Fruit fly (Drosophila melanogaster) whole organism, embryonic: ENCODE results near the gene CG5850.
A peak's percentile ranks its signal among the peaks of the same experiment; 100 is the strongest.

ENCODE experiments used
- ATbp ChIP-seq: fragments of 200-800 bp; sonication (Bioruptor generic); optimal IDR thresholded peaks from 2 replicates; lab custom pipeline; 2017; ENCODE audit warnings: missing biosample characterization, mild to moderate bottlenecking, missing genetic modification characterization, missing genetic modification reagents
- Awh ChIP-seq: fragments of 200-800 bp; sonication (Bioruptor generic); IDR thresholded peaks from 2 replicates; pipeline ENCODE4, ENCODE4 v1.3.6; 2022; ENCODE audit warnings: missing biosample characterization, missing genetic modification characterization
- Blimp-1 ChIP-seq: fragments of 200-800 bp; sonication (Bioruptor generic); optimal IDR thresholded peaks from 3 replicates; lab custom pipeline; 2018; ENCODE audit warnings: missing biosample characterization, missing genetic modification characterization, mild to moderate bottlenecking, moderate library complexity, missing genetic modification reagents
- CG11085 ChIP-seq: fragments of 200-800 bp; sonication (Bioruptor generic); IDR thresholded peaks from 2 replicates; pipeline ENCODE4 v1.3.6; 2022; ENCODE audit warnings: missing biosample characterization, missing genetic modification characterization
- CG11456 ChIP-seq: fragments of 200-800 bp; sonication (Bioruptor generic); IDR thresholded peaks from 3 replicates; pipeline ENCODE4 v1.3.6; 2022; ENCODE audit warnings: missing biosample characterization, missing genetic modification characterization
- CG11504 ChIP-seq: fragments of 200-800 bp; sonication (Bioruptor generic); optimal IDR thresholded peaks from 3 replicates; lab custom pipeline; 2019; ENCODE audit warnings: missing biosample characterization, mild to moderate bottlenecking, missing genetic modification characterization, moderate library complexity
- CG11695 ChIP-seq: fragments of 200-800 bp; sonication (Bioruptor generic); IDR thresholded peaks from 3 replicates; pipeline ENCODE4 v1.3.6; 2022; ENCODE audit warnings: missing biosample characterization, missing genetic modification characterization
- CG1233 ChIP-seq: fragments of 200-800 bp; sonication (Bioruptor generic); optimal IDR thresholded peaks from 4 replicates; lab custom pipeline; 2018; ENCODE audit warnings: missing biosample characterization, mild to moderate bottlenecking, missing genetic modification characterization
- CG14014 ChIP-seq: fragments of 200-800 bp; sonication (Bioruptor generic); IDR thresholded peaks from 2 replicates; pipeline ENCODE4 v1.3.6; 2022; ENCODE audit warnings: missing biosample characterization, missing genetic modification characterization
- CG14050 ChIP-seq: fragments of 200-800 bp; sonication (Bioruptor generic); IDR thresholded peaks from 3 replicates; pipeline ENCODE4 v1.3.6; 2022; ENCODE audit warnings: missing biosample characterization, missing genetic modification characterization
- CG14667 ChIP-seq: fragments of 200-800 bp; sonication (Bioruptor generic); IDR thresholded peaks from 2 replicates; pipeline ENCODE4 v1.3.6; 2022; ENCODE audit warnings: missing biosample characterization, missing genetic modification characterization
- CG14710 ChIP-seq: fragments of 200-800 bp; sonication (Bioruptor generic); optimal IDR thresholded peaks from 3 replicates; lab custom pipeline; 2019; ENCODE audit warnings: missing biosample characterization, mild to moderate bottlenecking, missing genetic modification characterization, moderate library complexity
- CG16813 ChIP-seq: fragments of 200-800 bp; sonication (Bioruptor generic); IDR thresholded peaks from 3 replicates; pipeline ENCODE4 v1.3.6; 2022; ENCODE audit warnings: missing biosample characterization, missing genetic modification characterization; ENCODE audit not compliant: partially characterized antibody
- CG2712 ChIP-seq: fragments of 200-800 bp; optimal IDR thresholded peaks from 3 replicates; lab custom pipeline; 2019; ENCODE audit warnings: missing biosample characterization, mild to moderate bottlenecking, missing genetic modification characterization, moderate library complexity
- CG30403 ChIP-seq: fragments of 200-800 bp; sonication (Bioruptor generic); optimal IDR thresholded peaks from 3 replicates; lab custom pipeline; 2016; ENCODE audit warnings: missing biosample characterization, missing genetic modification characterization
- CG31224 ChIP-seq: fragments of 200-800 bp; sonication (Bioruptor generic); IDR thresholded peaks from 2 replicates; pipeline ENCODE4 v1.3.6; 2022; ENCODE audit warnings: missing biosample characterization, missing genetic modification characterization
- CG32772 ChIP-seq: fragments of 200-800 bp; sonication (Bioruptor generic); IDR thresholded peaks from 2 replicates; pipeline ENCODE4 v1.3.6; 2022; ENCODE audit warnings: missing biosample characterization, missing genetic modification characterization
- CG34422 ChIP-seq: fragments of 200-800 bp; sonication (Bioruptor generic); IDR thresholded peaks from 3 replicates; pipeline ENCODE4 v1.3.6; 2022; ENCODE audit warnings: missing biosample characterization, missing genetic modification characterization
- CG8478 ChIP-seq: fragments of >200 bp; optimal IDR thresholded peaks from 2 replicates; lab custom pipeline; 2018
- Dad ChIP-seq: fragments of 200-800 bp; sonication (Bioruptor generic); optimal IDR thresholded peaks from 3 replicates; lab custom pipeline; 2016; ENCODE audit warnings: missing biosample characterization, missing genetic modification characterization
- Doc3 ChIP-seq: fragments of 200-800 bp; sonication (Bioruptor generic); IDR thresholded peaks from 3 replicates; pipeline ENCODE4 v1.3.6; 2022; ENCODE audit warnings: missing biosample characterization, missing genetic modification characterization; ENCODE audit not compliant: partially characterized antibody
- Drgx ChIP-seq: fragments of 200-800 bp; sonication (Bioruptor generic); IDR thresholded peaks from 2 replicates; pipeline ENCODE4 v1.3.6; 2022; ENCODE audit warnings: missing biosample characterization, missing genetic modification characterization
- Fer1 ChIP-seq: fragments of 200-800 bp; sonication (Bioruptor generic); optimal IDR thresholded peaks from 2 replicates; lab custom pipeline; 2017; ENCODE audit warnings: missing biosample characterization, mild to moderate bottlenecking, missing genetic modification characterization
- H15 ChIP-seq: fragments of 200-800 bp; sonication (Bioruptor generic); IDR thresholded peaks from 3 replicates; pipeline ENCODE4 v1.3.6; 2022; ENCODE audit warnings: missing biosample characterization, missing genetic modification characterization
- Hand ChIP-seq: fragments of 200-800 bp; sonication (Bioruptor generic); optimal IDR thresholded peaks from 2 replicates; lab custom pipeline; 2017; ENCODE audit warnings: mild to moderate bottlenecking, missing biosample characterization, missing genetic modification reagents, missing genetic modification characterization
- Hmx ChIP-seq: fragments of 200-800 bp; sonication (Bioruptor generic); optimal IDR thresholded peaks from 2 replicates; lab custom pipeline; 2016; ENCODE audit warnings: missing biosample characterization, missing genetic modification characterization
- Med ChIP-seq: fragments of 200-800 bp; sonication (Bioruptor generic); peaks from one replicate; lab custom pipeline; 2016; ENCODE audit warnings: missing biosample characterization, missing genetic modification characterization, mild to moderate bottlenecking, inconsistent platforms, moderate library complexity
- Opbp ChIP-seq: fragments of 200-800 bp; sonication (Bioruptor generic); IDR thresholded peaks from 3 replicates; pipeline ENCODE4 v1.3.6; 2022; ENCODE audit warnings: missing biosample characterization, missing genetic modification characterization; ENCODE audit not compliant: partially characterized antibody
- Sox102F ChIP-seq: fragments of 200-800 bp; sonication (Bioruptor generic); optimal IDR thresholded peaks from 2 replicates; lab custom pipeline; 2018; ENCODE audit warnings: missing biosample characterization, mild to moderate bottlenecking, missing genetic modification characterization, moderate library complexity
- Spps ChIP-seq: fragments of 200-800 bp; sonication (Bioruptor generic); optimal IDR thresholded peaks from 2 replicates; lab custom pipeline; 2018; ENCODE audit warnings: missing biosample characterization, mild to moderate bottlenecking, missing genetic modification characterization
- Taf1 ChIP-seq: fragments of 200-800 bp; sonication (Bioruptor generic); IDR thresholded peaks from 2 replicates; pipeline ENCODE4 v1.3.6; 2022; ENCODE audit warnings: missing biosample characterization, missing genetic modification characterization
- Usf ChIP-seq: fragments of 200-800 bp; sonication (Bioruptor generic); optimal IDR thresholded peaks from 2 replicates; lab custom pipeline; 2017; ENCODE audit warnings: missing genotype, missing biosample characterization, missing genetic modification characterization
- Xrp1 ChIP-seq: fragments of 200-800 bp; sonication (Bioruptor generic); IDR thresholded peaks from 2 replicates; pipeline ENCODE4 v1.3.6; 2022; ENCODE audit warnings: missing biosample characterization, missing genetic modification characterization
- abd-A ChIP-seq: fragments of 200-800 bp; sonication (Bioruptor generic); optimal IDR thresholded peaks from 3 replicates; lab custom pipeline; 2019; ENCODE audit warnings: missing biosample characterization, mild to moderate bottlenecking, missing genetic modification characterization, moderate library complexity
- bcd ChIP-seq: fragments of 200-800 bp; sonication (Bioruptor generic); optimal IDR thresholded peaks from 2 replicates; lab custom pipeline; 2017; ENCODE audit warnings: missing biosample characterization, mild to moderate bottlenecking, missing genetic modification characterization
- crc ChIP-seq: fragments of 200-800 bp; sonication (Bioruptor generic); optimal IDR thresholded peaks from 2 replicates; lab custom pipeline; 2016; ENCODE audit warnings: missing biosample characterization, missing genetic modification characterization
- cwo ChIP-seq: fragments of 200-800 bp; sonication (Bioruptor generic); optimal IDR thresholded peaks from 3 replicates; lab custom pipeline; 2017; ENCODE audit warnings: missing biosample characterization, missing genetic modification characterization, mild to moderate bottlenecking, moderate library complexity, missing genetic modification reagents
- eyg ChIP-seq: fragments of 200-800 bp; sonication (Bioruptor generic); optimal IDR thresholded peaks from 3 replicates; lab custom pipeline; 2016; ENCODE audit warnings: missing biosample characterization, missing genetic modification characterization
- gem ChIP-seq: fragments of 200-800 bp; sonication (Bioruptor generic); optimal IDR thresholded peaks from 2 replicates; lab custom pipeline; 2019; ENCODE audit warnings: missing biosample characterization, mild to moderate bottlenecking, missing genetic modification characterization, moderate library complexity
- gsb-n ChIP-seq: fragments of 200-800 bp; sonication (Bioruptor generic); optimal IDR thresholded peaks from 3 replicates; lab custom pipeline; 2018; ENCODE audit warnings: missing biosample characterization, mild to moderate bottlenecking, missing genetic modification characterization
- jumu ChIP-seq: fragments of 200-800 bp; sonication (Bioruptor generic); optimal IDR thresholded peaks from 3 replicates; lab custom pipeline; 2016; ENCODE audit warnings: missing biosample characterization, missing genetic modification characterization
- lab ChIP-seq: fragments of 200-800 bp; sonication (Bioruptor generic); optimal IDR thresholded peaks from 3 replicates; lab custom pipeline; 2017; ENCODE audit warnings: missing biosample characterization, missing genetic modification characterization, mild to moderate bottlenecking, moderate library complexity, missing genetic modification reagents
- lbe ChIP-seq: fragments of 200-800 bp; sonication (Bioruptor generic); optimal IDR thresholded peaks from 2 replicates; lab custom pipeline; 2016; ENCODE audit warnings: missing biosample characterization, mild to moderate bottlenecking, missing genetic modification characterization
- lov ChIP-seq, 2 experiments: fragments of 200-800 bp in 1 of 2; fragments of >200 bp in 1 of 2; sonication (Bioruptor generic) in 1 of 2; IDR thresholded peaks in 1 of 2; optimal IDR thresholded peaks in 1 of 2; 2 replicates in 1 of 2; 3 replicates in 1 of 2; pipeline versions ENCODE4 v1.3.6 to Lab custom; 2017 to 2022; ENCODE audit warnings: missing biosample characterization in 1 of 2, missing genetic modification characterization in 1 of 2
- psq ChIP-seq: fragments of 200-800 bp; sonication (Bioruptor generic); optimal IDR thresholded peaks from 2 replicates; lab custom pipeline; 2017; ENCODE audit warnings: missing biosample characterization, missing genetic modification characterization
- sens-2 ChIP-seq: fragments of 200-800 bp; sonication (Bioruptor generic); IDR thresholded peaks from 2 replicates; pipeline ENCODE4 v1.3.6; 2022; ENCODE audit warnings: missing biosample characterization, missing genetic modification characterization
- tgo ChIP-seq: fragments of 200-800 bp; sonication (Bioruptor generic); IDR thresholded peaks from 3 replicates; pipeline ENCODE4 v1.3.6; 2022; ENCODE audit warnings: missing biosample characterization, missing genetic modification characterization
- vfl ChIP-seq: fragments of 200-800 bp; sonication (Bioruptor generic); optimal IDR thresholded peaks from 2 replicates; lab custom pipeline; 2016; ENCODE audit warnings: missing biosample characterization, missing genetic modification characterization
- z ChIP-seq: fragments of 200-800 bp; sonication (Bioruptor generic); IDR thresholded peaks from 3 replicates; pipeline ENCODE4 v1.3.6; 2022; ENCODE audit warnings: missing biosample characterization, missing genetic modification characterization

Gene CG5850

dm6 chr2L:9984078-9984772 is 20.5 kb upstream of the CG5850 start, which contains the start of gene bib (continued):
- TF ChIP-seq CG31224 (GFP tag; lab: Robert Waterston, UW): peak; percentile 26; the same call in 1 of the 2 replicates
- TF ChIP-seq sens-2 (GFP tag; lab: Robert Waterston, UW): peak; percentile 42; the same call in 1 of the 2 replicates
- peak; percentile 73 for TF ChIP-seq Hand (GFP tag; lab: Kevin White, UChicago)
- TF ChIP-seq CG16813: 0 out of 3 replicates have a peak, but pooled peaks have one; percentile 23
- TF ChIP-seq CG14050: peak; percentile 39; the same call in 1 of the 3 replicates
- TF ChIP-seq CG11695 (GFP tag; lab: Robert Waterston, UW): peak; percentile 69
- peak; percentile 72 for TF ChIP-seq Drgx
- peak; percentile 87 for TF ChIP-seq CG30403
- no peak for TF ChIP-seq abd-A (tag; lab: Kevin White, UChicago)
- TF ChIP-seq z: peak; percentile 36; the same call in 1 of the 3 replicates
- no peak for TF ChIP-seq CG8478
- no peak for TF ChIP-seq eyg (GFP tag; lab: Kevin White, UChicago)
- peak; percentile 89 for TF ChIP-seq CG11504 (tag; lab: Kevin White, UChicago)
- TF ChIP-seq bcd (GFP tag; lab: Kevin White, UChicago): peak; percentile 86
- TF ChIP-seq Usf (GFP tag; lab: Kevin White, UChicago): peak; percentile 66
- TF ChIP-seq gem (tag; lab: Kevin White, UChicago): peak; percentile 94
- TF ChIP-seq CG11085: no peak
- TF ChIP-seq Sox102F (GFP tag; lab: Kevin White, UChicago): peak; percentile 84
- peak; percentile 86 for TF ChIP-seq Blimp-1 (GFP tag; lab: Kevin White, UChicago)
- peak; percentile 58 for TF ChIP-seq CG32772 (GFP tag; lab: Robert Waterston, UW)
- peak; percentile 88 for TF ChIP-seq lab (GFP tag; lab: Kevin White, UChicago)
- peak; percentile 87 for TF ChIP-seq Med (GFP tag; lab: Kevin White, UChicago)
- no peak for TF ChIP-seq CG11456 (GFP tag; lab: Robert Waterston, UW)
- TF ChIP-seq gsb-n (tag; lab: Kevin White, UChicago): peak; percentile 89
- peak; percentile 56; the same call in 1 of the 2 replicates for TF ChIP-seq Awh (GFP tag; lab: Robert Waterston, UW)
- peak; percentile 58 for TF ChIP-seq tgo (GFP tag; lab: Robert Waterston, UW)
- peak; percentile 13; the same call in 1 of the 2 replicates for TF ChIP-seq CG14667 (GFP tag; lab: Robert Waterston, UW)
- TF ChIP-seq Dad (GFP tag; lab: Kevin White, UChicago): peak; percentile 34
- peak; percentile 94 for TF ChIP-seq CG14710 (tag; lab: Kevin White, UChicago)
- TF ChIP-seq psq (GFP tag; lab: Kevin White, UChicago): peak; percentile 55
- TF ChIP-seq crc (GFP tag; lab: Kevin White, UChicago): no peak
- peak; percentile 23 for TF ChIP-seq vfl (GFP tag; lab: Kevin White, UChicago)
- peak; percentile 46; the same call in 1 of the 2 replicates for TF ChIP-seq CG14014 (GFP tag; lab: Robert Waterston, UW)
- TF ChIP-seq CG2712 (tag; lab: Kevin White, UChicago): peak; percentile 95
- peak; percentile 67 for TF ChIP-seq Spps (tag; lab: Kevin White, UChicago)
- no peak for TF ChIP-seq Hmx (GFP tag; lab: Kevin White, UChicago)
- peak; percentile 80 for TF ChIP-seq cwo (GFP tag; lab: Kevin White, UChicago)
- TF ChIP-seq Taf1 (GFP tag; lab: Robert Waterston, UW): no peak
- TF ChIP-seq Opbp: peak; percentile 49; the same call in 2 of the 3 replicates
- peak; percentile 82 for TF ChIP-seq ATbp (GFP tag; lab: Kevin White, UChicago)
- TF ChIP-seq CG34422 (GFP tag; lab: Robert Waterston, UW): peak; percentile 37; the same call in 1 of the 3 replicates
- TF ChIP-seq CG1233 (GFP tag; lab: Kevin White, UChicago): peak; percentile 80
- TF ChIP-seq lbe (GFP tag; lab: Kevin White, UChicago): peak; percentile 82
- TF ChIP-seq jumu (GFP tag; lab: Kevin White, UChicago): no peak
- peak; percentile 64; the same call in 1 of the 3 replicates for TF ChIP-seq H15
- TF ChIP-seq Doc3: no peak
- TF ChIP-seq Xrp1 (GFP tag; lab: Robert Waterston, UW): peak; percentile 89
- peak; percentile 87 for TF ChIP-seq Fer1
- TF ChIP-seq lov (optimal IDR thresholded peaks at IDR 0.05; lab: Kevin White, UChicago): no peak
- peak; percentile 64; the same call in 1 of the 3 replicates for TF ChIP-seq lov (GFP tag; IDR thresholded peaks at IDR 0.05; lab: Robert Waterston, UW)
